Worm (Caenorhabditis elegans) whole organism, young adult: ENCODE results near the gene F54D8.10.

Experiments
- B0336.3 ChIP-seq: fragments of 200-800 bp; sonication (Bioruptor generic); IDR thresholded peaks from 2 replicates; pipeline ENCODE4 v1.3.6; 2022; ENCODE audit warnings: missing genetic modification characterization, missing compliant biosample characterization
- F39B2.1 ChIP-seq: fragments of 200-800 bp; sonication (Bioruptor generic); IDR thresholded peaks from 2 replicates; pipeline ENCODE4 v1.3.6; 2022; ENCODE audit warnings: missing genetic modification reagents, missing genetic modification characterization, missing compliant biosample characterization
- K11D2.4 ChIP-seq: fragments of 200-800 bp; sonication (Bioruptor generic); IDR thresholded peaks from 2 replicates; pipeline ENCODE4 v1.3.6; 2022; ENCODE audit warnings: missing genetic modification reagents, missing genetic modification characterization, missing compliant biosample characterization
- Y79H2A.3 ChIP-seq: fragments of 200-800 bp; sonication (Bioruptor generic); conservative IDR thresholded peaks from 2 replicates; pipeline ENCODE4 v1.3.6; 2022; ENCODE audit warnings: missing genetic modification reagents, missing genetic modification characterization, missing compliant biosample characterization
- ZK185.1 ChIP-seq: sonication (generic microtip); optimal IDR thresholded peaks from 2 replicates; lab custom pipeline; 2016; ENCODE audit warnings: mild to moderate bottlenecking, missing genetic modification characterization, missing compliant biosample characterization; ENCODE audit not compliant: poor library complexity, severe bottlenecking
- aptf-2 ChIP-seq: fragments of 200-800 bp; sonication (Bioruptor generic); conservative IDR thresholded peaks from 2 replicates; pipeline ENCODE4 v1.3.6; 2022; ENCODE audit warnings: missing genetic modification reagents, missing genetic modification characterization, missing compliant biosample characterization
- attf-5 ChIP-seq: fragments of 200-800 bp; sonication (Bioruptor generic); optimal IDR thresholded peaks from 2 replicates; lab custom pipeline; 2018; ENCODE audit warnings: mild to moderate bottlenecking, missing genetic modification characterization, missing compliant biosample characterization
- bed-1 ChIP-seq: fragments of 200-800 bp; sonication (Bioruptor generic); IDR thresholded peaks from 2 replicates; pipeline ENCODE4 v1.3.6; 2022; ENCODE audit warnings: missing genetic modification reagents, missing genetic modification characterization, missing compliant biosample characterization
- bed-2 ChIP-seq: fragments of 200-800 bp; sonication (Bioruptor generic); IDR thresholded peaks from 2 replicates; pipeline ENCODE4 v1.3.6; 2022; ENCODE audit warnings: missing genetic modification reagents, missing genetic modification characterization, missing compliant biosample characterization
- cebp-1 ChIP-seq, 2 experiments: fragments of 200-800 bp in 1 of 2; sonication (Bioruptor generic) in 1 of 2; sonication (generic microtip) in 1 of 2; IDR thresholded peaks in 1 of 2; optimal IDR thresholded peaks in 1 of 2; 2 replicates each; pipeline versions ENCODE4 v1.3.6 to Lab custom; 2017 to 2022; ENCODE audit warnings: missing compliant biosample characterization in 2 of 2, missing genetic modification characterization in 2 of 2, mild to moderate bottlenecking in 1 of 2, missing genetic modification reagents in 1 of 2, moderate library complexity in 1 of 2
- ceh-100 ChIP-seq: fragments of 200-800 bp; sonication (Bioruptor generic); IDR thresholded peaks from 2 replicates; pipeline ENCODE4 v1.3.6; 2022; ENCODE audit warnings: missing genetic modification reagents, missing genetic modification characterization, missing compliant biosample characterization
- ceh-27 ChIP-seq: fragments of 200-800 bp; sonication (Bioruptor generic); optimal IDR thresholded peaks from 2 replicates; lab custom pipeline; 2018; ENCODE audit warnings: mild to moderate bottlenecking, missing genetic modification characterization, moderate library complexity, missing compliant biosample characterization
- die-1 ChIP-seq: sonication (generic microtip); optimal IDR thresholded peaks from 2 replicates; lab custom pipeline; 2016; ENCODE audit warnings: missing genotype, mild to moderate bottlenecking, missing genetic modification characterization, missing compliant biosample characterization
- dpl-1 ChIP-seq: fragments of 150-350 bp; optimal IDR thresholded peaks from 2 replicates; lab custom pipeline; 2014; ENCODE audit warnings: missing biosample characterization, missing genetic modification reagents, missing genetic modification characterization
- efl-1 ChIP-seq: fragments of 150-350 bp; optimal IDR thresholded peaks from 2 replicates; lab custom pipeline; 2014; ENCODE audit warnings: missing biosample characterization, missing genetic modification reagents, missing genetic modification characterization
- ekl-4 ChIP-seq: fragments of 200-800 bp; sonication (Bioruptor generic); IDR thresholded peaks from 2 replicates; pipeline ENCODE4 v1.3.6; 2022; ENCODE audit warnings: missing genetic modification reagents, missing genetic modification characterization, missing compliant biosample characterization
- hlh-12 ChIP-seq: sonication (generic microtip); optimal IDR thresholded peaks from 2 replicates; lab custom pipeline; 2016; ENCODE audit warnings: missing genetic modification characterization, missing compliant biosample characterization
- hlh-26 ChIP-seq: fragments of 200-800 bp; sonication (Bioruptor generic); conservative IDR thresholded peaks from 2 replicates; pipeline ENCODE4 v1.3.6; 2022; ENCODE audit warnings: missing genetic modification reagents, missing genetic modification characterization, missing compliant biosample characterization
- hmg-1.2 ChIP-seq: fragments of 200-800 bp; sonication (Bioruptor generic); IDR thresholded peaks from 2 replicates; pipeline ENCODE4 v1.3.6; 2022; ENCODE audit warnings: missing genetic modification reagents, missing genetic modification characterization, missing compliant biosample characterization
- hmg-20 ChIP-seq: fragments of 200-800 bp; sonication (Bioruptor generic); IDR thresholded peaks from 2 replicates; pipeline ENCODE4 v1.3.6; 2022; ENCODE audit warnings: missing genetic modification reagents, missing genetic modification characterization, missing compliant biosample characterization
- hrde-1 ChIP-seq: sonication (generic microtip); optimal IDR thresholded peaks from 2 replicates; lab custom pipeline; 2016; ENCODE audit warnings: missing genetic modification characterization, mild to moderate bottlenecking, missing compliant biosample characterization, moderate library complexity, missing genotype, missing genetic modification reagents, borderline replicate concordance
- let-526 ChIP-seq: fragments of 200-800 bp; sonication (Bioruptor generic); IDR thresholded peaks from 2 replicates; pipeline ENCODE4 v1.3.6; 2022; ENCODE audit warnings: missing genetic modification reagents, missing genetic modification characterization, missing compliant biosample characterization
- lin-54 ChIP-seq: fragments of 200-800 bp; sonication (Bioruptor generic); optimal IDR thresholded peaks from 2 replicates; lab custom pipeline; 2018; ENCODE audit warnings: mild to moderate bottlenecking, missing genetic modification characterization, missing compliant biosample characterization
- lir-1 ChIP-seq: fragments of 200-800 bp; sonication (Bioruptor generic); conservative IDR thresholded peaks from 2 replicates; pipeline ENCODE4 v1.3.6; 2022; ENCODE audit warnings: missing genetic modification reagents, missing genetic modification characterization, missing compliant biosample characterization
- lsl-1 ChIP-seq: fragments of 200-800 bp; sonication (Bioruptor generic); optimal IDR thresholded peaks from 2 replicates; lab custom pipeline; 2018; ENCODE audit warnings: mild to moderate bottlenecking, missing genetic modification characterization, moderate library complexity, missing compliant biosample characterization
- madf-3 ChIP-seq: fragments of 200-800 bp; sonication (Bioruptor generic); IDR thresholded peaks from 2 replicates; pipeline ENCODE4 v1.3.6; 2022; ENCODE audit warnings: missing genetic modification reagents, missing genetic modification characterization, missing compliant biosample characterization
- madf-6 ChIP-seq: fragments of 200-800 bp; sonication (Bioruptor generic); IDR thresholded peaks from 2 replicates; pipeline ENCODE4 v1.3.6; 2022; ENCODE audit warnings: missing genetic modification reagents, missing genetic modification characterization, missing compliant biosample characterization
- nfya-2 ChIP-seq: fragments of 200-800 bp; sonication (Bioruptor generic); IDR thresholded peaks from 2 replicates; pipeline ENCODE4 v1.3.6; 2022; ENCODE audit warnings: missing genetic modification reagents, missing genetic modification characterization, missing compliant biosample characterization
- nhr-80 ChIP-seq: sonication (generic microtip); optimal IDR thresholded peaks from 2 replicates; lab custom pipeline; 2016; ENCODE audit warnings: missing genetic modification characterization, missing compliant biosample characterization
- repo-1 ChIP-seq: sonication (generic microtip); optimal IDR thresholded peaks from 2 replicates; lab custom pipeline; 2017; ENCODE audit warnings: mild to moderate bottlenecking, missing genetic modification characterization, missing compliant biosample characterization
- rpc-1 ChIP-seq, 2 experiments: fragments of 150-350 bp in 1 of 2; sonication (generic microtip) in 1 of 2; optimal IDR thresholded peaks; 2 replicates each; lab custom pipeline; 2014 to 2018; ENCODE audit warnings: missing biosample characterization in 1 of 2, missing genetic modification characterization in 1 of 2, missing genetic modification reagents in 1 of 2, missing genotype in 1 of 2
- sdz-38 ChIP-seq: sonication (generic microtip); optimal IDR thresholded peaks from 2 replicates; lab custom pipeline; 2016; ENCODE audit warnings: missing genotype, missing genetic modification characterization, missing compliant biosample characterization
- snpc-3.4 ChIP-seq: sonication (generic microtip); optimal IDR thresholded peaks from 2 replicates; lab custom pipeline; 2017; ENCODE audit warnings: missing genetic modification characterization, mild to moderate bottlenecking, missing compliant biosample characterization, antibody characterized with exemption, moderate library complexity, missing genotype, missing genetic modification reagents
- snpc-4 ChIP-seq, 5 experiments: fragments of 150-350 bp in 1 of 5; sonication (generic microtip) in 4 of 5; optimal IDR thresholded peaks; 2 replicates each; lab custom pipeline; 2014 to 2018; ENCODE audit warnings: missing genetic modification characterization in 5 of 5, missing biosample characterization in 3 of 5, antibody characterized with exemption in 2 of 5, mild to moderate bottlenecking in 2 of 5, missing compliant biosample characterization in 2 of 5, missing genotype in 2 of 5, moderate library complexity in 2 of 5, missing genetic modification reagents in 1 of 5
- sptf-2 ChIP-seq: fragments of 200-800 bp; sonication (Bioruptor generic); optimal IDR thresholded peaks from 2 replicates; lab custom pipeline; 2018; ENCODE audit warnings: mild to moderate bottlenecking, missing genetic modification characterization, missing compliant biosample characterization
- tbp1 ChIP-seq: fragments of 200-800 bp; sonication (Bioruptor generic); optimal IDR thresholded peaks from 2 replicates; lab custom pipeline; 2018; ENCODE audit warnings: mild to moderate bottlenecking, missing genetic modification characterization, missing compliant biosample characterization
- unc-62 ChIP-seq: fragments of 150-350 bp; optimal IDR thresholded peaks from 2 replicates; lab custom pipeline; 2014; ENCODE audit warnings: missing biosample characterization, missing genetic modification reagents, missing genetic modification characterization
- ztf-3 ChIP-seq: fragments of 200-800 bp; sonication (Bioruptor generic); optimal IDR thresholded peaks from 2 replicates; lab custom pipeline; 2018; ENCODE audit warnings: mild to moderate bottlenecking, missing genetic modification characterization, missing compliant biosample characterization

The F54D8.10 gene

DNA sequence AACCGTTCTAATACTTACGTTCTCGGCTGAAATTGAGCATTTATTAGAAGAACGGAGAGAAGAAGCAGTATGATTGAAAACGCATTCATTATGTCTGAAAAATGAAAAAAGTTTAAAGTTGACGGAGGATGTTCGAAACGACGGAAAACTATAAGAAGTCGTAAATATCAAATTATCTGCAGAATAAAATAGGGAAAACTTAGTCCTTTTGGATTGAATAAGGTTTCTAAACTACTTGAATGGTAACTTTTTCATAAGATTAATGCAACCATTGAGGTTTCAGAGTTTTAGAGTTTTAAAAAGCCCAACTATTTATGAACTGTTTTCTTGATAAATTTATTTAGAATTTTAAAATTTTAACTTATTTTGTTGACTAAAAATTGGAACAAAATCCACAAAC, 23.1 kb upstream of the F54D8.10 start, which contains the start of gene C45G9.12:
Gene C45G9.12 (minus strand): TSS at position 101 of the 400 bp plus-strand sequence.
- TF ChIP-seq sptf-2 (no peak), tbp1 (no peak), madf-6 (GFP tag; lab: Robert Waterston, UW) (no peak), bed-1 (GFP tag; lab: Robert Waterston, UW) (no peak), attf-5 (GFP tag; lab: Kevin White, UChicago) (no peak), rpc-1 (optimal IDR thresholded peaks at IDR 0.05; lab: Kevin White, UChicago) (no peak), rpc-1 (tag; optimal IDR thresholded peaks at IDR 0.05; lab: Kevin White, UChicago) (no peak), aptf-2 (no peak), repo-1 (tag; lab: Kevin White, UChicago) (no peak), let-526 (no peak), madf-3 (GFP tag; lab: Robert Waterston, UW) (no peak), lir-1 (GFP tag; lab: Robert Waterston, UW) (no peak), K11D2.4 (GFP tag; lab: Robert Waterston, UW) (no peak)

DNA sequence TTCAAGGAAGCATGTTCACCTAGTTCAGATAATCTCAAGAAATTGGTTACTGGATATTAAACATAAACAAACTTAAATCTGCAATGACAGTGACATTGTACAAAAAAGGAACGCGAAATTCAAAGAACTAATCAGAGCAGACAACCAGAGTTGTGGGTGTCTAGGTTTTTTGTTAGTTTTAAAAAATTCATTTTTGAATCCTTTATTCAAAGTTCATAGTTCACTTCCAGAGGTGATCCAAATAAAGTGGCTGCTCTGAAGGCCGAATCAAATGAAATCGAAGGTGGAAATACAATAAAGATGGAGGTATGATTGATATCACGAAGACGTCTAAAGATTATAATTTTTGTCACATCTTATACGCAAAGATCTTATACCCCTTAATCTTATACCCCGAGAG, 20.2 kb upstream of the F54D8.10 start, which contains the start of gene ttbk-6:
Gene ttbk-6 (plus strand): TSS at position 301 of the 400 bp plus-strand sequence.
- TF ChIP-seq nhr-80 (no peak), snpc-3.4 (tag; lab: Kevin White, UChicago) (no peak), hmg-20 (GFP tag; lab: Robert Waterston, UW) (no peak), bed-2 (no peak), madf-3 (GFP tag; lab: Robert Waterston, UW) (no peak), rpc-1 (optimal IDR thresholded peaks at IDR 0.05; lab: Kevin White, UChicago) (no peak), rpc-1 (tag; optimal IDR thresholded peaks at IDR 0.05; lab: Kevin White, UChicago) (no peak), hrde-1 (tag; lab: Kevin White, UChicago) (no peak), tbp1 (no peak), hmg-1.2 (no peak), F39B2.1 (GFP tag; lab: Robert Waterston, UW) (no peak), nfya-2 (GFP tag; lab: Robert Waterston, UW) (no peak), ztf-3 (GFP tag; lab: Kevin White, UChicago) (no peak), hlh-26 (GFP tag; lab: Robert Waterston, UW) (no peak), madf-6 (GFP tag; lab: Robert Waterston, UW) (no peak), sdz-38 (tag; lab: Kevin White, UChicago) (no peak), die-1 (tag; lab: Kevin White, UChicago) (no peak)

DNA sequence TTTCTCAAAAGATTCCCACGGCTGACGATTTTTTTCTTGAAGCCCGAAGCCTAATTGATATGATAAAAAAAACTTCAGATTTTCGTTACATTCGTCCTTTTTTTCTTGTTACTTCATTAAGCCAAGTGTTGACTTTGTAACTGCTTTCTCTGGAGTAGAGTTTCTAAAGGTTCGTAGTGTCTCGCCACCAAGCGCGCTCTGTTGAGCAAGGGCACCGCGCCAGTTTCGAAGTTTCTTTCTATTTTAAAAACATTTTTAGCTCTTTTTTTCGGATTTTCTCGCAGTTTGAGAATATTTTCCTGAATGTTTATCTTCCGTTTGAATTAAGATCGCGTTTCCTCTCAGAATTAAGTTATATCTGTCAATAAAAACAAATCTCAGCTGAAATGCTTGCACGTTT, 18.0 kb upstream of the F54D8.10 start:
- TF ChIP-seq ceh-27 (no peak), efl-1 (GFP tag; lab: Kevin White, UChicago) (peak; percentile 52), unc-62 (no peak), lin-54 (GFP tag; lab: Kevin White, UChicago) (no peak), ceh-100 (GFP tag; lab: Robert Waterston, UW) (peak; percentile 85), repo-1 (tag; lab: Kevin White, UChicago) (no peak), lsl-1 (GFP tag; lab: Kevin White, UChicago) (peak; percentile 14), dpl-1 (GFP tag; lab: Kevin White, UChicago) (peak; percentile 15)

DNA sequence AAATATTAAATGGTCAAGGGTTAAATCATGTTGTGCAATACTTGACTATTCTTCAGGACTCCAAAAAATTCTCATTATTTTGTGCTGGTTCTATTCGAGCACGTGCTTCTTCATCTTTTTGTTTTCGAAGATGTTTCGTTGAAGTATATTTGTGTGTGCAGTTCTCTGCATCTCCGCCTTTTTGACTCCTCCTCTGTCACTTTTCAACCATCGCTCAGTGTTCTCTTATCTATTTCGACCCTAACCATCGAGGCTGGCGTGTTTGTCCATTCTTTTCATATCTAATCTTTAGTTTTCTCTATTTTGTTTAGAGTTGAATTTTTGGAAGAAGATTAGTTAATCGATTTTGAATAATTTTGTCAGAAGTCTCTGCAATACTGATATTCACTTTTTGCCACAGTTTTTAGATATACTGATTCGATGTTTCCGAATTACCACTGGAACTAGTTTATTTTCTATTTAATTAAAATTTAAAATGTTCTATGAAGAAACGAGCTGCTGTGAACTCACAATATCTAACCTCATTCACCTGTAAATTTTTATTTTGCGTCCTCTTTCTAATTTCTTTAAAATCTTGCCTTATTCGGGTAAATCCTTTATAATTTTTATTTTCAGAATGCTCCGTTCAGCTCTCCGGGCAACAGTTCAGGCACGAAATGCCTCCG, 17.3 kb upstream of the F54D8.10 start, which contains the start of gene alh-1:
Gene alh-1 (plus strand): TSS at position 615 of the 665 bp plus-strand sequence.
- TF ChIP-seq madf-3 (GFP tag; lab: Robert Waterston, UW) (no peak), ekl-4 (0 out of 2 replicates have a peak, but pooled peaks have one; percentile 16), nhr-80 (peak; percentile 83), Y79H2A.3 (GFP tag; lab: Robert Waterston, UW) (no peak), tbp1 (peak; percentile 28), hlh-12 (tag; lab: Kevin White, UChicago) (no peak), ZK185.1 (tag; lab: Kevin White, UChicago) (no peak), B0336.3 (peak; percentile 40; the same call in 1 of the 2 replicates), cebp-1 (GFP tag; IDR thresholded peaks at IDR 0.05; lab: Robert Waterston, UW) (no peak), cebp-1 (tag; optimal IDR thresholded peaks at IDR 0.05; lab: Kevin White, UChicago) (no peak), snpc-4 (GFP tag; optimal IDR thresholded peaks at IDR 0.05; lab: Kevin White, UChicago) (no peak), snpc-4 (tag; optimal IDR thresholded peaks at IDR 0.05; lab: Kevin White, UChicago) (peak in 2 of 4 experiments; percentile 34 to 44)
